Worm (Caenorhabditis elegans) whole organism, L1 larva: Measurements from ENCODE around the gene srh-204.

Experiments
- ama-1 ChIP-seq: fragments of 150-350 bp; optimal IDR thresholded peaks from 2 replicates; lab custom pipeline; 2014
- blmp-1 ChIP-seq: fragments of 150-350 bp; optimal IDR thresholded peaks from 2 replicates; lab custom pipeline; 2014; ENCODE audit warnings: missing biosample characterization, missing genetic modification characterization
- ces-1 ChIP-seq: fragments of 150-350 bp; optimal IDR thresholded peaks from 2 replicates; lab custom pipeline; 2014; ENCODE audit warnings: missing biosample characterization, missing genetic modification reagents, missing genetic modification characterization
- grh-1 ChIP-seq: fragments of 200-800 bp; sonication (Bioruptor generic); IDR thresholded peaks from 2 replicates; pipeline ENCODE4 v1.3.6; 2022; ENCODE audit warnings: missing genetic modification reagents, missing genetic modification characterization, missing compliant biosample characterization
- lsy-2 ChIP-seq, 2 experiments: fragments of 150-350 bp; optimal IDR thresholded peaks; 2 replicates each; lab custom pipeline; 2014; ENCODE audit warnings: missing biosample characterization in 2 of 2, missing genetic modification characterization in 2 of 2
- nhr-19 ChIP-seq: fragments of 200-800 bp; sonication (Bioruptor generic); conservative IDR thresholded peaks from 2 replicates; pipeline ENCODE4 v1.3.6; 2022; ENCODE audit warnings: missing genetic modification characterization, missing compliant biosample characterization
- sox-4 ChIP-seq: sonication (generic microtip); optimal IDR thresholded peaks from 2 replicates; lab custom pipeline; 2016; ENCODE audit warnings: missing genetic modification characterization, missing compliant biosample characterization
- xbp-1 ChIP-seq: sonication (generic microtip); optimal IDR thresholded peaks from 2 replicates; lab custom pipeline; 2016; ENCODE audit warnings: missing genetic modification characterization, missing compliant biosample characterization
- zag-1 ChIP-seq: fragments of 150-350 bp; optimal IDR thresholded peaks from 2 replicates; lab custom pipeline; 2014; ENCODE audit warnings: missing biosample characterization, missing genetic modification characterization
- ztf-11 ChIP-seq, 2 experiments: sonication (generic microtip); optimal IDR thresholded peaks; 2 replicates each; lab custom pipeline; 2016 to 2017; ENCODE audit warnings: missing genetic modification characterization in 2 of 2, missing biosample characterization in 1 of 2, missing compliant biosample characterization in 1 of 2

DNA sequence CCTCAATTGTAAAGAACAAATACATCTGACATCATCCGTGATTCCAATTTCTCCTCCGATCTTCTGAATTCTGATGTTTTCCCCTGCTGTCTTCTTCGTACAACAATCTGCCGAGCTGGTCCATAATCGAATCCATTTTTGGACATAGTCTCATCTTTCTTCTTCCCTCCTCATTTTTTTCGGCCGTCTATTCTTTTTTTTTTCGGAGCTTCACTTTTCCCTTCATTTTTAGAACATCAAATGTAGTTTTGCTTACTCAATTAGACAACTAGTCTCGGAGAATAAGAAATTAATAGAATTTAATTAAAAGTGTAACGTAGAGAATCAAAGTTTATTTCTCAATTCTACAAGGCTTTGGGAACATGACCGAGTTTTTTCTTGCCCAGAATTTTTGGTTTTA lies 28.7 kb downstream of the srh-204 start:
- TF ChIP-seq nhr-19 (no peak), xbp-1 (no peak), ama-1 (no peak), ces-1 (GFP tag; lab: Kevin White, UChicago) (peak; percentile 25), sox-4 (no peak), grh-1 (GFP tag; lab: Robert Waterston, UW) (no peak), zag-1 (tag; lab: Kevin White, UChicago) (no peak), lsy-2 (tag; optimal IDR thresholded peaks at IDR 0.05; lab: Kevin White, UChicago) (no peak), blmp-1 (tag; lab: Kevin White, UChicago) (no peak), ztf-11 (tag; optimal IDR thresholded peaks at IDR 0.05; lab: Kevin White, UChicago) (no peak)
